Fruit fly (Drosophila melanogaster) whole organism: ENCODE data around the gene CG3184.

Source experiments
- CG8478 ChIP-seq: fragments of >200 bp; optimal IDR thresholded peaks from 2 replicates; lab custom pipeline; 2018; ENCODE audit warnings: inconsistent platforms
- Dll ChIP-seq: fragments of >200 bp; optimal IDR thresholded peaks from 2 replicates; lab custom pipeline; 2017
- EcR ChIP-seq, 2 experiments: fragments of >200 bp; optimal IDR thresholded peaks; 2 replicates each; lab custom pipeline; 2017; ENCODE audit warnings: missing biosample characterization in 2 of 2, missing genetic modification characterization in 2 of 2, missing genetic modification reagents in 2 of 2
- psq ChIP-seq: fragments of >200 bp; optimal IDR thresholded peaks from 2 replicates; lab custom pipeline; 2017

- no peak for TF ChIP-seq Dll (lab: Kevin White, UChicago)
- TF ChIP-seq psq (lab: Kevin White, UChicago) = no peak
- TF ChIP-seq EcR (GFP tag; optimal IDR thresholded peaks at IDR 0.05; lab: Kevin White, UChicago) = no peak
- no peak for TF ChIP-seq CG8478 (lab: Kevin White, UChicago)
Measured at dm6 chrX:6702028-6702433, 13.5 kb upstream of the CG3184 start.
